Fruit fly (Drosophila melanogaster) whole organism, prepupa: ENCODE data around the gene CG4199.
A peak's percentile ranks its signal among the peaks of the same experiment; 100 is the strongest.

Experiments
- Blimp-1 ChIP-seq: fragments of 200-800 bp; sonication (Bioruptor generic); optimal IDR thresholded peaks from 3 replicates; lab custom pipeline; 2017; ENCODE audit warnings: missing biosample characterization, missing genetic modification characterization, mild to moderate bottlenecking, moderate library complexity, missing genetic modification reagents
- CG10631 ChIP-seq: fragments of 200-800 bp; sonication (Bioruptor generic); optimal IDR thresholded peaks from 2 replicates; lab custom pipeline; 2016; ENCODE audit warnings: missing biosample characterization, missing genetic modification characterization
- CG10669 ChIP-seq: fragments of 200-800 bp; sonication (Bioruptor generic); optimal IDR thresholded peaks from 3 replicates; lab custom pipeline; 2018; ENCODE audit warnings: missing biosample characterization, mild to moderate bottlenecking, missing genetic modification characterization, moderate library complexity
- CG11902 ChIP-seq: fragments of 200-800 bp; sonication (Bioruptor generic); optimal IDR thresholded peaks from 3 replicates; lab custom pipeline; 2016; ENCODE audit warnings: missing biosample characterization, missing genetic modification characterization
- CG15336 ChIP-seq: fragments of 200-800 bp; sonication (Bioruptor generic); IDR thresholded peaks from 2 replicates; pipeline ENCODE4 v1.3.6; 2022; ENCODE audit warnings: missing biosample characterization, missing genetic modification characterization
- CG1621 ChIP-seq: fragments of 200-800 bp; sonication (Bioruptor generic); optimal IDR thresholded peaks from 3 replicates; lab custom pipeline; 2018; ENCODE audit warnings: missing biosample characterization, mild to moderate bottlenecking, missing genetic modification characterization
- CG16779 ChIP-seq: fragments of 200-800 bp; sonication (Bioruptor generic); optimal IDR thresholded peaks from 3 replicates; lab custom pipeline; 2017; ENCODE audit warnings: missing biosample characterization, mild to moderate bottlenecking, missing genetic modification characterization
- CG3032 ChIP-seq: fragments of 200-800 bp; optimal IDR thresholded peaks from 2 replicates; lab custom pipeline; 2019; ENCODE audit warnings: missing biosample characterization, mild to moderate bottlenecking, missing genetic modification characterization, moderate library complexity
- CG31627 ChIP-seq: fragments of 200-800 bp; sonication (Bioruptor generic); optimal IDR thresholded peaks from 3 replicates; lab custom pipeline; 2016; ENCODE audit warnings: missing biosample characterization, missing genetic modification characterization
- CG32006 ChIP-seq: fragments of 200-800 bp; sonication (Bioruptor generic); optimal IDR thresholded peaks from 3 replicates; lab custom pipeline; 2017; ENCODE audit warnings: missing biosample characterization, mild to moderate bottlenecking, missing genetic modification characterization
- CG3919 ChIP-seq: fragments of 200-800 bp; sonication (Bioruptor generic); optimal IDR thresholded peaks from 3 replicates; lab custom pipeline; 2016; ENCODE audit warnings: missing biosample characterization, missing genetic modification characterization
- CG4318 ChIP-seq: fragments of 200-800 bp; sonication (Bioruptor generic); optimal IDR thresholded peaks from 3 replicates; lab custom pipeline; 2017; ENCODE audit warnings: missing biosample characterization, mild to moderate bottlenecking, missing genetic modification characterization
- CG6163 ChIP-seq: fragments of 200-800 bp; sonication (Bioruptor generic); IDR thresholded peaks from 3 replicates; pipeline ENCODE4 v1.3.6; 2022; ENCODE audit warnings: missing biosample characterization, missing genetic modification characterization
- CG6276 ChIP-seq: fragments of 200-800 bp; sonication (Bioruptor generic); optimal IDR thresholded peaks from 2 replicates; lab custom pipeline; 2017; ENCODE audit warnings: missing biosample characterization, mild to moderate bottlenecking, missing genetic modification characterization
- CG7368 ChIP-seq: fragments of 200-800 bp; sonication (Bioruptor generic); optimal IDR thresholded peaks from 3 replicates; lab custom pipeline; 2016; ENCODE audit warnings: missing biosample characterization, missing genetic modification characterization
- CG8119 ChIP-seq: fragments of 200-800 bp; sonication (Bioruptor generic); IDR thresholded peaks from 3 replicates; pipeline ENCODE4 v1.3.6; 2022; ENCODE audit warnings: missing biosample characterization, missing genetic modification characterization
- CG8319 ChIP-seq: fragments of 200-800 bp; sonication (Bioruptor generic); optimal IDR thresholded peaks from 3 replicates; lab custom pipeline; 2016; ENCODE audit warnings: missing biosample characterization, missing genetic modification characterization
- CG8632 ChIP-seq: fragments of 200-800 bp; sonication (Bioruptor generic); optimal IDR thresholded peaks from 3 replicates; lab custom pipeline; 2016; ENCODE audit warnings: missing biosample characterization, missing genetic modification characterization
- Eip75B ChIP-seq: fragments of 200-800 bp; sonication (Bioruptor generic); optimal IDR thresholded peaks from 3 replicates; lab custom pipeline; 2016; ENCODE audit warnings: missing biosample characterization, missing genetic modification characterization
- Eip78C ChIP-seq: fragments of 200-800 bp; sonication (Bioruptor generic); peaks from one replicate; lab custom pipeline; 2016; ENCODE audit warnings: missing biosample characterization, missing genetic modification characterization
- Gug ChIP-seq: fragments of 200-800 bp; sonication (Bioruptor generic); IDR thresholded peaks from 2 replicates; pipeline ENCODE4 v1.3.6; 2022; ENCODE audit warnings: missing biosample characterization, missing genetic modification characterization
- Hr38 ChIP-seq: sonication (Bioruptor generic); optimal IDR thresholded peaks from 2 replicates; lab custom pipeline; 2016; ENCODE audit warnings: missing biosample characterization, missing genetic modification characterization
- Hr39 ChIP-seq: fragments of 200-800 bp; sonication (Bioruptor generic); optimal IDR thresholded peaks from 2 replicates; lab custom pipeline; 2016; ENCODE audit warnings: missing biosample characterization, missing genetic modification characterization
- Lpt ChIP-seq: fragments of 200-800 bp; sonication (Bioruptor generic); optimal IDR thresholded peaks from 3 replicates; lab custom pipeline; 2016; ENCODE audit warnings: missing biosample characterization, missing genetic modification characterization
- Met ChIP-seq: fragments of 200-800 bp; sonication (Bioruptor generic); optimal IDR thresholded peaks from 3 replicates; lab custom pipeline; 2016; ENCODE audit warnings: missing biosample characterization, missing genetic modification characterization
- OdsH ChIP-seq: fragments of 200-800 bp; sonication (Bioruptor generic); optimal IDR thresholded peaks from 3 replicates; lab custom pipeline; 2016; ENCODE audit warnings: missing biosample characterization, missing genetic modification characterization
- Sox102F ChIP-seq: fragments of 200-800 bp; sonication (Bioruptor generic); optimal IDR thresholded peaks from 2 replicates; lab custom pipeline; 2016; ENCODE audit warnings: missing biosample characterization, mild to moderate bottlenecking, missing genetic modification characterization
- Sox15 ChIP-seq: fragments of 200-800 bp; sonication (Bioruptor generic); optimal IDR thresholded peaks from 3 replicates; lab custom pipeline; 2016; ENCODE audit warnings: missing biosample characterization, missing genetic modification characterization
- achi ChIP-seq: fragments of 200-800 bp; sonication (Bioruptor generic); optimal IDR thresholded peaks from 3 replicates; lab custom pipeline; 2016; ENCODE audit warnings: missing biosample characterization, missing genetic modification characterization
- acj6 ChIP-seq: fragments of 200-800 bp; sonication (Bioruptor generic); optimal IDR thresholded peaks from 3 replicates; lab custom pipeline; 2016; ENCODE audit warnings: missing biosample characterization, missing genetic modification characterization
- cyc ChIP-seq: fragments of 200-800 bp; sonication (Bioruptor generic); optimal IDR thresholded peaks from 3 replicates; lab custom pipeline; 2016; ENCODE audit warnings: missing biosample characterization, missing genetic modification characterization
- dac ChIP-seq: fragments of 200-800 bp; sonication (Bioruptor generic); optimal IDR thresholded peaks from 2 replicates; lab custom pipeline; 2017; ENCODE audit warnings: missing biosample characterization, mild to moderate bottlenecking, missing genetic modification characterization
- dsx ChIP-seq: fragments of 200-800 bp; optimal IDR thresholded peaks from 3 replicates; lab custom pipeline; 2019; ENCODE audit warnings: missing biosample characterization, mild to moderate bottlenecking, missing genetic modification characterization, moderate library complexity; ENCODE audit not compliant: poor library complexity, severe bottlenecking
- eg ChIP-seq: fragments of 200-800 bp; sonication (Bioruptor generic); IDR thresholded peaks from 3 replicates; pipeline ENCODE4 v1.3.6; 2022; ENCODE audit warnings: missing biosample characterization, missing genetic modification characterization
- esn ChIP-seq: fragments of 200-800 bp; sonication (Bioruptor generic); optimal IDR thresholded peaks from 2 replicates; lab custom pipeline; 2016; ENCODE audit warnings: missing biosample characterization, mild to moderate bottlenecking, missing genetic modification characterization, moderate library complexity
- fd59A ChIP-seq: fragments of 200-800 bp; sonication (Bioruptor generic); optimal IDR thresholded peaks from 2 replicates; lab custom pipeline; 2017; ENCODE audit warnings: missing biosample characterization, mild to moderate bottlenecking, missing genetic modification characterization, missing genetic modification reagents
- fkh ChIP-seq: fragments of 200-800 bp; sonication (Bioruptor generic); optimal IDR thresholded peaks from 3 replicates; lab custom pipeline; 2017; ENCODE audit warnings: missing biosample characterization, mild to moderate bottlenecking, missing genetic modification characterization, moderate library complexity
- pdm3 ChIP-seq: fragments of 200-800 bp; sonication (Bioruptor generic); optimal IDR thresholded peaks from 3 replicates; lab custom pipeline; 2016; ENCODE audit warnings: missing biosample characterization, missing genetic modification characterization
- spab ChIP-seq: fragments of 200-800 bp; sonication (Bioruptor generic); optimal IDR thresholded peaks from 2 replicates; lab custom pipeline; 2017; ENCODE audit warnings: missing biosample characterization, mild to moderate bottlenecking, missing genetic modification characterization, missing genetic modification reagents
- ss ChIP-seq, 2 experiments: fragments of 200-800 bp; sonication (Bioruptor generic); optimal IDR thresholded peaks; 2 replicates in 1 of 2; 3 replicates in 1 of 2; lab custom pipeline; 2017 to 2018; ENCODE audit warnings: mild to moderate bottlenecking in 2 of 2, missing biosample characterization in 2 of 2, missing genetic modification characterization in 2 of 2, moderate library complexity in 1 of 2
- svp ChIP-seq: fragments of 200-800 bp; sonication (Bioruptor generic); peaks from one replicate; lab custom pipeline; 2016; ENCODE audit warnings: missing biosample characterization, missing genetic modification characterization
- topi ChIP-seq: fragments of 200-800 bp; sonication (Bioruptor generic); optimal IDR thresholded peaks from 3 replicates; lab custom pipeline; 2016; ENCODE audit warnings: missing biosample characterization, missing genetic modification characterization
- vri ChIP-seq: fragments of 200-800 bp; sonication (Bioruptor generic); optimal IDR thresholded peaks from 3 replicates; lab custom pipeline; 2016; ENCODE audit warnings: missing biosample characterization, mild to moderate bottlenecking, missing genetic modification characterization

CG4199 gene

dm6 chrX:2080367-2080927 is 7.2 kb upstream of the CG4199 start, which contains the start of the genes CG16903 and Unc-76 (continued):
- TF ChIP-seq eg = 0 out of 3 replicates have a peak, but pooled peaks have one; percentile 7
- no peak for TF ChIP-seq topi
- peak; percentile 11 for TF ChIP-seq fkh (GFP tag; lab: Kevin White, UChicago)
- no peak for TF ChIP-seq CG32006 (GFP tag; lab: Kevin White, UChicago)
- TF ChIP-seq CG10631 (GFP tag; lab: Kevin White, UChicago) = no peak
- no peak for TF ChIP-seq CG8632
- TF ChIP-seq Blimp-1 (GFP tag; lab: Kevin White, UChicago) = no peak
- no peak for TF ChIP-seq pdm3 (GFP tag; lab: Kevin White, UChicago)
- TF ChIP-seq acj6 (GFP tag; lab: Kevin White, UChicago) = no peak
- no peak for TF ChIP-seq achi (GFP tag; lab: Kevin White, UChicago)
- no peak for TF ChIP-seq CG10669 (GFP tag; lab: Kevin White, UChicago)
- TF ChIP-seq Sox15 (GFP tag; lab: Kevin White, UChicago) = no peak
- no peak for TF ChIP-seq CG8319 (GFP tag; lab: Kevin White, UChicago)
- TF ChIP-seq dac = no peak
- TF ChIP-seq dsx (GFP tag; lab: Kevin White, UChicago) = peak; percentile 59
- no peak for TF ChIP-seq CG4318 (GFP tag; lab: Kevin White, UChicago)
- no peak for TF ChIP-seq CG31627 (GFP tag; lab: Kevin White, UChicago)
- TF ChIP-seq CG1621 (tag; lab: Kevin White, UChicago) = peak; percentile 51
- no peak for TF ChIP-seq CG7368 (GFP tag; lab: Kevin White, UChicago)
- TF ChIP-seq vri (GFP tag; lab: Kevin White, UChicago) = peak; percentile 51
- TF ChIP-seq esn = peak; percentile 17
- peak; percentile 34; the same call in 1 of the 3 replicates for TF ChIP-seq CG8119 (GFP tag; lab: Robert Waterston, UW)
- peak; percentile 25 for TF ChIP-seq CG16779 (tag; lab: Kevin White, UChicago)
- peak; percentile 30; the same call in 1 of the 2 replicates for TF ChIP-seq CG15336 (GFP tag; lab: Robert Waterston, UW)
- no peak for TF ChIP-seq Lpt
- TF ChIP-seq CG11902 (GFP tag; lab: Kevin White, UChicago) = no peak
- no peak for TF ChIP-seq Hr38 (GFP tag; lab: Kevin White, UChicago)
- no peak for TF ChIP-seq CG6276 (GFP tag; lab: Kevin White, UChicago)
- no peak for TF ChIP-seq spab (GFP tag; lab: Kevin White, UChicago)
- peak; percentile 6 for TF ChIP-seq CG3919 (GFP tag; lab: Kevin White, UChicago)

dm6 chrX:2076412-2077357 is 3.4 kb upstream of the CG4199 start, which contains the start of gene CG4025:
Gene CG4025, plus strand, starts transcription at chrX:2076966.
- no peak for TF ChIP-seq Met
- TF ChIP-seq fd59A (GFP tag; lab: Kevin White, UChicago) = no peak
- no peak for TF ChIP-seq CG1621 (tag; lab: Kevin White, UChicago)
- no peak for TF ChIP-seq CG15336 (GFP tag; lab: Robert Waterston, UW)
- no peak for TF ChIP-seq svp (GFP tag; lab: Kevin White, UChicago)

dm6 chrX:2075846-2076377 is 2.6 kb upstream of the CG4199 start, which contains the start of gene CG4045:
Gene CG4045, minus strand, starts transcription at chrX:2075900.
- TF ChIP-seq CG15336 (GFP tag; lab: Robert Waterston, UW) (peak; percentile 9; the same call in 1 of the 2 replicates), svp (GFP tag; lab: Kevin White, UChicago) (peak; percentile 73), Gug (GFP tag; lab: Robert Waterston, UW) (no peak), Eip75B (no peak), ss (GFP tag; optimal IDR thresholded peaks at IDR 0.05; lab: Kevin White, UChicago) (no peak), topi (peak; percentile 2), CG3032 (tag; lab: Kevin White, UChicago) (peak; percentile 30), Sox102F (GFP tag; lab: Kevin White, UChicago) (no peak), CG3919 (GFP tag; lab: Kevin White, UChicago) (no peak), Hr39 (GFP tag; lab: Kevin White, UChicago) (no peak), CG31627 (GFP tag; lab: Kevin White, UChicago) (no peak), cyc (GFP tag; lab: Kevin White, UChicago) (no peak), CG6163 (GFP tag; lab: Robert Waterston, UW) (no peak), OdsH (peak; percentile 1), vri (GFP tag; lab: Kevin White, UChicago) (no peak), Eip78C (peak; percentile 33)
